Worm (Caenorhabditis elegans) whole organism, late embryonic: ENCODE results near the gene arx-6.

Source experiments
- C08G9.2 ChIP-seq: sonication (generic microtip); optimal IDR thresholded peaks from 2 replicates; lab custom pipeline; 2016; ENCODE audit warnings: mild to moderate bottlenecking, missing genetic modification characterization, moderate library complexity, missing compliant biosample characterization
- ama-1 ChIP-seq: fragments of 150-350 bp; optimal IDR thresholded peaks from 2 replicates; lab custom pipeline; 2014
- ceh-2 ChIP-seq: sonication (generic microtip); optimal IDR thresholded peaks from 2 replicates; lab custom pipeline; 2016; ENCODE audit warnings: missing genotype, missing genetic modification characterization, missing compliant biosample characterization
- madf-2 ChIP-seq: sonication (generic microtip); optimal IDR thresholded peaks from 2 replicates; lab custom pipeline; 2017; ENCODE audit warnings: missing genetic modification characterization, missing compliant biosample characterization
- nhr-11 ChIP-seq: fragments of 150-350 bp; optimal IDR thresholded peaks from 2 replicates; lab custom pipeline; 2014; ENCODE audit warnings: missing biosample characterization, missing genetic modification characterization
- odd-2 ChIP-seq: sonication (generic microtip); optimal IDR thresholded peaks from 2 replicates; lab custom pipeline; 2017; ENCODE audit warnings: antibody characterized with exemption, mild to moderate bottlenecking, missing genetic modification characterization, missing compliant biosample characterization
- pha-4 ChIP-seq: fragments of 150-350 bp; optimal IDR thresholded peaks from 2 replicates; lab custom pipeline; 2018; ENCODE audit warnings: missing biosample characterization, missing genetic modification reagents, missing genetic modification characterization
- sox-4 ChIP-seq: sonication (generic microtip); optimal IDR thresholded peaks from 2 replicates; lab custom pipeline; 2017; ENCODE audit warnings: mild to moderate bottlenecking, missing genetic modification characterization, inconsistent platforms, missing compliant biosample characterization

DNA sequence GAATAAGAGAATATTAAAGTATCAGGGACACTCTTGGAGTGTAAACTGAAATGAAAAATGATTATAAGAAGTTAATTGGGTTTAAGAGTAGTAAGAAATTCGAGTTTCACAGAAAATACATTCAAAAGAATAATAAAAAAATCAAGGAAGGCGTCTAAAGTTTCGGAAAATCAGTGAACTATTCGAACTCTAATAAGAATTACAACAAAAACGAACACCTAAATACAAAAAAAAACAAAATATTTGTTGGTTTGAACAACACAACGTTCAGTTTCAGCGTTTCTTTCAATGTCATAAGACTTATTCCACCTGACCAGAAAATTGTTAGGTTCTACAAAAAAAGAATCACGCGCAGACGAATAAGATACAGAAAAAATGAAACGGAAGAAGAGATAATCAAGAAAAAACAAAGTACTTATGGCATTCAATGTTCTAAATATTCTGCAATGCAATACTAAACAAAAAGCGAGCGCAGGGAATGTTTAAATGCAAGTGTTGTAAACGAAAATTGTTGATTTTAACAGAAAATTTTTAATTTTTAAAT lies 20.6 kb downstream of the arx-6 start, which contains the start of gene nhl-2:
- TF ChIP-seq ceh-2 (tag; lab: Kevin White, UChicago), result no peak
- no peak for TF ChIP-seq sox-4 (tag; lab: Kevin White, UChicago)
- no peak for TF ChIP-seq nhr-11 (tag; lab: Kevin White, UChicago)
- TF ChIP-seq madf-2, result no peak
- no peak for TF ChIP-seq ama-1
- no peak for TF ChIP-seq odd-2 (tag; lab: Kevin White, UChicago)
- no peak for TF ChIP-seq C08G9.2 (tag; lab: Kevin White, UChicago)
- TF ChIP-seq pha-4 (tag; lab: Kevin White, UChicago), result no peak
